Worm (Caenorhabditis elegans) whole organism, mixed stage, embryonic: ENCODE data around the gene Y17G9B.2.

Experiments used
- ces-1 ChIP-seq: fragments of 150-350 bp; optimal IDR thresholded peaks from 2 replicates; lab custom pipeline; 2014; ENCODE audit warnings: missing biosample characterization, missing genetic modification reagents, missing genetic modification characterization
- hlh-1 ChIP-seq: fragments of 150-350 bp; optimal IDR thresholded peaks from 2 replicates; lab custom pipeline; 2014; ENCODE audit warnings: missing biosample characterization, missing genetic modification reagents, missing genetic modification characterization
- nhr-28 ChIP-seq: fragments of 150-350 bp; optimal IDR thresholded peaks from 2 replicates; lab custom pipeline; 2014; ENCODE audit warnings: missing biosample characterization, missing genetic modification characterization
- snpc-4 ChIP-seq: fragments of 150-350 bp; optimal IDR thresholded peaks from 2 replicates; lab custom pipeline; 2014; ENCODE audit warnings: missing biosample characterization, missing genetic modification characterization

ce11 chrIV:4755929-4756655 is 7.9 kb upstream of the Y17G9B.2 start, which contains the start of the genes fbxb-77 and Y17G9B.11:
- no peak for TF ChIP-seq hlh-1
- TF ChIP-seq snpc-4 (tag; lab: Kevin White, UChicago), result no peak
- no peak for TF ChIP-seq nhr-28 (tag; lab: Kevin White, UChicago)
- peak; percentile 10 for TF ChIP-seq ces-1
